Worm (Caenorhabditis elegans) whole organism, L1 larva: ENCODE results near the gene T15H9.5.

ENCODE experiments used
- C16A3.4 ChIP-seq: fragments of 150-350 bp; optimal IDR thresholded peaks from 2 replicates; lab custom pipeline; 2014; ENCODE audit warnings: missing biosample characterization, missing genetic modification characterization
- F16B12.6 ChIP-seq: fragments of 150-350 bp; optimal IDR thresholded peaks from 2 replicates; lab custom pipeline; 2014; ENCODE audit warnings: missing biosample characterization, missing genetic modification characterization
- Y116A8C.19 ChIP-seq: sonication (generic microtip); optimal IDR thresholded peaks from 2 replicates; lab custom pipeline; 2016; ENCODE audit warnings: missing compliant biosample characterization, missing genetic modification characterization, borderline replicate concordance
- aha-1 ChIP-seq: fragments of 150-350 bp; optimal IDR thresholded peaks from 2 replicates; lab custom pipeline; 2014; ENCODE audit warnings: missing biosample characterization, missing genetic modification characterization
- ama-1 ChIP-seq: fragments of 150-350 bp; optimal IDR thresholded peaks from 2 replicates; lab custom pipeline; 2014
- blmp-1 ChIP-seq: fragments of 150-350 bp; optimal IDR thresholded peaks from 2 replicates; lab custom pipeline; 2014; ENCODE audit warnings: missing biosample characterization, missing genetic modification characterization
- ceh-8 ChIP-seq: fragments of 200-800 bp; sonication (Bioruptor generic); optimal IDR thresholded peaks from 2 replicates; lab custom pipeline; 2018; ENCODE audit warnings: mild to moderate bottlenecking, missing genetic modification characterization, moderate library complexity, missing compliant biosample characterization
- ceh-82 ChIP-seq, 3 experiments: fragments of 150-350 bp in 1 of 3; sonication (generic microtip) in 2 of 3; optimal IDR thresholded peaks; 2 replicates each; lab custom pipeline; 2014 to 2017; ENCODE audit warnings: missing biosample characterization in 3 of 3, missing genetic modification characterization in 3 of 3
- ceh-90 ChIP-seq: sonication (generic microtip); optimal IDR thresholded peaks from 2 replicates; lab custom pipeline; 2016; ENCODE audit warnings: missing genetic modification characterization, missing compliant biosample characterization
- ces-1 ChIP-seq: fragments of 150-350 bp; optimal IDR thresholded peaks from 2 replicates; lab custom pipeline; 2014; ENCODE audit warnings: missing biosample characterization, missing genetic modification reagents, missing genetic modification characterization
- dpl-1 ChIP-seq, 3 experiments: fragments of 150-350 bp in 2 of 3; sonication (generic microtip) in 1 of 3; optimal IDR thresholded peaks; 2 replicates each; lab custom pipeline; 2014 to 2017; ENCODE audit warnings: missing biosample characterization in 3 of 3, missing genetic modification characterization in 3 of 3, missing genetic modification reagents in 3 of 3
- dsc-1 ChIP-seq: sonication (generic microtip); optimal IDR thresholded peaks from 2 replicates; lab custom pipeline; 2016; ENCODE audit warnings: mild to moderate bottlenecking, missing genetic modification characterization, missing compliant biosample characterization
- efl-1 ChIP-seq, 4 experiments: fragments of 150-350 bp; optimal IDR thresholded peaks in 3 of 4; peaks in 1 of 4; 1 replicate in 1 of 4; 2 replicates in 3 of 4; lab custom pipeline; 2014; ENCODE audit warnings: missing biosample characterization in 2 of 4, missing genetic modification characterization in 2 of 4, missing genetic modification reagents in 2 of 4
- efl-3 ChIP-seq: fragments of 200-800 bp; sonication (Bioruptor generic); optimal IDR thresholded peaks from 2 replicates; lab custom pipeline; 2018; ENCODE audit warnings: mild to moderate bottlenecking, missing genetic modification characterization, missing compliant biosample characterization
- egl-13 ChIP-seq: sonication (generic microtip); optimal IDR thresholded peaks from 2 replicates; lab custom pipeline; 2016; ENCODE audit warnings: missing genotype, missing genetic modification reagents, missing genetic modification characterization, missing compliant biosample characterization
- elt-2 ChIP-seq: sonication (generic microtip); optimal IDR thresholded peaks from 2 replicates; lab custom pipeline; 2016; ENCODE audit warnings: missing genetic modification characterization, mild to moderate bottlenecking, inconsistent platforms, missing compliant biosample characterization, missing genetic modification reagents
- elt-3 ChIP-seq, 6 experiments: fragments of 150-350 bp in 1 of 6; sonication (generic microtip); optimal IDR thresholded peaks; 2 replicates each; lab custom pipeline; 2017 to 2018; ENCODE audit warnings: missing biosample characterization in 6 of 6, missing genetic modification characterization in 6 of 6, inconsistent platforms in 1 of 6
- ets-5 ChIP-seq: fragments of 200-800 bp; sonication (Bioruptor generic); IDR thresholded peaks from 2 replicates; pipeline ENCODE4 v1.3.6; 2022; ENCODE audit warnings: missing genetic modification characterization, missing compliant biosample characterization
- fkh-10 ChIP-seq: sonication (generic microtip); optimal IDR thresholded peaks from 2 replicates; lab custom pipeline; 2017; ENCODE audit warnings: missing biosample characterization, missing genetic modification reagents, missing genetic modification characterization
- grh-1 ChIP-seq: fragments of 200-800 bp; sonication (Bioruptor generic); IDR thresholded peaks from 2 replicates; pipeline ENCODE4 v1.3.6; 2022; ENCODE audit warnings: missing genetic modification reagents, missing genetic modification characterization, missing compliant biosample characterization
- irx-1 ChIP-seq: sonication (generic microtip); optimal IDR thresholded peaks from 2 replicates; lab custom pipeline; 2016; ENCODE audit warnings: missing genetic modification characterization, missing compliant biosample characterization
- isw-1 ChIP-seq: fragments of 200-800 bp; sonication (Bioruptor generic); IDR thresholded peaks from 2 replicates; pipeline ENCODE4 v1.3.6; 2022; ENCODE audit warnings: missing genetic modification characterization, missing compliant biosample characterization
- lin-14 ChIP-seq: fragments of 200-800 bp; sonication (Bioruptor generic); optimal IDR thresholded peaks from 2 replicates; lab custom pipeline; 2018; ENCODE audit warnings: mild to moderate bottlenecking, missing genetic modification characterization, moderate library complexity, missing compliant biosample characterization
- lin-15B ChIP-seq: fragments of 150-350 bp; sonication (generic microtip); optimal IDR thresholded peaks from 3 replicates; lab custom pipeline; 2014; ENCODE audit warnings: missing biosample characterization, missing genetic modification characterization
- lin-35 ChIP-seq, 2 experiments: fragments of 150-350 bp; optimal IDR thresholded peaks; 2 replicates each; lab custom pipeline; 2014; ENCODE audit warnings: missing biosample characterization in 2 of 2, missing genetic modification characterization in 2 of 2, missing genetic modification reagents in 2 of 2
- lir-3 ChIP-seq: sonication (generic microtip); optimal IDR thresholded peaks from 2 replicates; lab custom pipeline; 2016; ENCODE audit warnings: mild to moderate bottlenecking, missing genetic modification characterization, moderate library complexity, missing compliant biosample characterization; ENCODE audit not compliant: poor library complexity
- lsy-2 ChIP-seq, 2 experiments: fragments of 150-350 bp; optimal IDR thresholded peaks; 2 replicates each; lab custom pipeline; 2014; ENCODE audit warnings: missing biosample characterization in 2 of 2, missing genetic modification characterization in 2 of 2
- mab-9 ChIP-seq: fragments of 200-800 bp; sonication (Bioruptor generic); IDR thresholded peaks from 2 replicates; pipeline ENCODE4 v1.3.6; 2022; ENCODE audit warnings: missing genetic modification reagents, missing genetic modification characterization, missing compliant biosample characterization
- nhr-11 ChIP-seq: fragments of 150-350 bp; optimal IDR thresholded peaks from 2 replicates; lab custom pipeline; 2014; ENCODE audit warnings: missing biosample characterization, missing genetic modification characterization
- nhr-19 ChIP-seq: fragments of 200-800 bp; sonication (Bioruptor generic); conservative IDR thresholded peaks from 2 replicates; pipeline ENCODE4 v1.3.6; 2022; ENCODE audit warnings: missing genetic modification characterization, missing compliant biosample characterization
- nhr-20 ChIP-seq: sonication (generic microtip); optimal IDR thresholded peaks from 2 replicates; lab custom pipeline; 2016; ENCODE audit warnings: mild to moderate bottlenecking, missing genetic modification characterization, missing compliant biosample characterization
- nhr-28 ChIP-seq: fragments of 150-350 bp; optimal IDR thresholded peaks from 2 replicates; lab custom pipeline; 2014; ENCODE audit warnings: missing biosample characterization, missing genetic modification characterization
- nhr-47 ChIP-seq: sonication (generic microtip); optimal IDR thresholded peaks from 2 replicates; lab custom pipeline; 2016; ENCODE audit warnings: mild to moderate bottlenecking, missing genetic modification characterization, moderate library complexity, missing compliant biosample characterization
- nhr-71 ChIP-seq: sonication (generic microtip); optimal IDR thresholded peaks from 2 replicates; lab custom pipeline; 2016; ENCODE audit warnings: mild to moderate bottlenecking, missing genetic modification characterization, moderate library complexity, missing compliant biosample characterization
- nhr-76 ChIP-seq: sonication (generic microtip); optimal IDR thresholded peaks from 2 replicates; lab custom pipeline; 2017; ENCODE audit warnings: missing biosample characterization, missing genetic modification characterization
- nhr-85 ChIP-seq: sonication (generic microtip); peaks from one replicate; lab custom pipeline; 2016; ENCODE audit warnings: missing genetic modification characterization, inconsistent platforms, missing compliant biosample characterization
- pag-3 ChIP-seq: sonication (generic microtip); optimal IDR thresholded peaks from 2 replicates; lab custom pipeline; 2017; ENCODE audit warnings: missing genetic modification characterization, mild to moderate bottlenecking, missing compliant biosample characterization, antibody characterized with exemption, borderline replicate concordance; ENCODE audit not compliant: insufficient read depth
- pax-3 ChIP-seq: fragments of 200-800 bp; sonication (Bioruptor generic); optimal IDR thresholded peaks from 2 replicates; lab custom pipeline; 2018; ENCODE audit warnings: mild to moderate bottlenecking, missing genetic modification characterization, moderate library complexity, missing compliant biosample characterization
- skn-1 ChIP-seq: fragments of 150-350 bp; optimal IDR thresholded peaks from 2 replicates; lab custom pipeline; 2014; ENCODE audit warnings: missing biosample characterization, missing genetic modification characterization
- snpc-4 ChIP-seq: fragments of 150-350 bp; optimal IDR thresholded peaks from 2 replicates; lab custom pipeline; 2014; ENCODE audit warnings: missing biosample characterization, missing genetic modification characterization
- sox-4 ChIP-seq: sonication (generic microtip); optimal IDR thresholded peaks from 2 replicates; lab custom pipeline; 2016; ENCODE audit warnings: missing genetic modification characterization, missing compliant biosample characterization
- sptf-1 ChIP-seq: fragments of 150-350 bp; optimal IDR thresholded peaks from 2 replicates; lab custom pipeline; 2014; ENCODE audit warnings: missing biosample characterization, missing genetic modification characterization
- unc-86 ChIP-seq: sonication (generic microtip); optimal IDR thresholded peaks from 2 replicates; lab custom pipeline; 2016; ENCODE audit warnings: missing genetic modification characterization, missing compliant biosample characterization
- unc-98 ChIP-seq: fragments of 200-800 bp; sonication (Bioruptor generic); IDR thresholded peaks from 2 replicates; pipeline ENCODE4 v1.3.6; 2022; ENCODE audit warnings: missing genetic modification characterization, missing compliant biosample characterization
- vab-15 ChIP-seq: sonication (generic microtip); optimal IDR thresholded peaks from 2 replicates; lab custom pipeline; 2017; ENCODE audit warnings: missing genotype, mild to moderate bottlenecking, missing genetic modification characterization, missing compliant biosample characterization
- xbp-1 ChIP-seq: sonication (generic microtip); optimal IDR thresholded peaks from 2 replicates; lab custom pipeline; 2016; ENCODE audit warnings: missing genetic modification characterization, missing compliant biosample characterization
- zag-1 ChIP-seq: fragments of 150-350 bp; optimal IDR thresholded peaks from 2 replicates; lab custom pipeline; 2014; ENCODE audit warnings: missing biosample characterization, missing genetic modification characterization
- zip-4 ChIP-seq: fragments of 200-800 bp; sonication (Bioruptor generic); optimal IDR thresholded peaks from 2 replicates; lab custom pipeline; 2018; ENCODE audit warnings: mild to moderate bottlenecking, missing genetic modification characterization, moderate library complexity, missing compliant biosample characterization
- ztf-11 ChIP-seq, 2 experiments: sonication (generic microtip); optimal IDR thresholded peaks; 2 replicates each; lab custom pipeline; 2016 to 2017; ENCODE audit warnings: missing genetic modification characterization in 2 of 2, missing biosample characterization in 1 of 2, missing compliant biosample characterization in 1 of 2
- ztf-4 ChIP-seq: fragments of 150-350 bp; optimal IDR thresholded peaks from 2 replicates; lab custom pipeline; 2014; ENCODE audit warnings: missing biosample characterization, missing genetic modification characterization

The T15H9.5 gene

ce11 chrII:9603419-9603818 is 7.8 kb downstream of the T15H9.5 start (continued):
- TF ChIP-seq dpl-1 (GFP tag; optimal IDR thresholded peaks at IDR 0.05; lab: Kevin White, UChicago) (peak; percentile 71 to 79 (median 75)), pax-3 (tag; lab: Kevin White, UChicago) (peak; percentile 85), irx-1 (tag; lab: Kevin White, UChicago) (peak; percentile 93), ets-5 (GFP tag; lab: Robert Waterston, UW) (no peak), elt-2 (tag; lab: Kevin White, UChicago) (peak; percentile 84), ceh-82 (tag; optimal IDR thresholded peaks at IDR 0.05; lab: Kevin White, UChicago) (peak; percentile 68 to 91 (median 88)), ztf-11 (tag; optimal IDR thresholded peaks at IDR 0.05; lab: Kevin White, UChicago) (no peak)

ce11 chrII:9602566-9602965 is 8.7 kb downstream of the T15H9.5 start:
- TF ChIP-seq lin-35 (GFP tag; optimal IDR thresholded peaks at IDR 0.05; lab: Kevin White, UChicago): no peak
- no peak for TF ChIP-seq sox-4 (tag; lab: Kevin White, UChicago)
- TF ChIP-seq elt-2 (tag; lab: Kevin White, UChicago): no peak
- TF ChIP-seq nhr-47 (tag; lab: Kevin White, UChicago): no peak
- TF ChIP-seq sptf-1 (tag; lab: Kevin White, UChicago): no peak
- TF ChIP-seq nhr-20 (tag; lab: Kevin White, UChicago): peak; percentile 55
- no peak for TF ChIP-seq Y116A8C.19
- no peak for TF ChIP-seq isw-1 (GFP tag; lab: Robert Waterston, UW)
- no peak for TF ChIP-seq lin-15B
- no peak for TF ChIP-seq ztf-4
- TF ChIP-seq snpc-4 (tag; lab: Kevin White, UChicago): no peak
- peak; percentile 76 for TF ChIP-seq blmp-1 (tag; lab: Kevin White, UChicago)
- no peak for TF ChIP-seq unc-98 (GFP tag; lab: Robert Waterston, UW)
- TF ChIP-seq C16A3.4: no peak
- TF ChIP-seq ceh-8 (GFP tag; lab: Kevin White, UChicago): no peak
- no peak for TF ChIP-seq ces-1 (GFP tag; lab: Kevin White, UChicago)
- no peak for TF ChIP-seq xbp-1 (tag; lab: Kevin White, UChicago)
- TF ChIP-seq unc-86 (tag; lab: Kevin White, UChicago): no peak
- no peak for TF ChIP-seq nhr-11
- no peak for TF ChIP-seq zag-1 (tag; lab: Kevin White, UChicago)
- TF ChIP-seq ztf-11 (tag; optimal IDR thresholded peaks at IDR 0.05; lab: Kevin White, UChicago): no peak
- no peak for TF ChIP-seq grh-1
- TF ChIP-seq efl-1 (optimal IDR thresholded peaks at IDR 0.05; lab: Kevin White, UChicago): no peak
- TF ChIP-seq efl-1 (GFP tag; optimal IDR thresholded peaks at IDR 0.05 in 1 of 2; lab: Kevin White, UChicago): peak in 1 of 2 experiments; percentile 50
- no peak for TF ChIP-seq zip-4 (GFP tag; lab: Kevin White, UChicago)
- peak; percentile 45 for TF ChIP-seq nhr-71
- TF ChIP-seq ceh-90 (tag; lab: Kevin White, UChicago): no peak
- TF ChIP-seq nhr-85 (tag; lab: Kevin White, UChicago): peak; percentile 70
- peak; percentile 5 for TF ChIP-seq lin-14 (GFP tag; lab: Kevin White, UChicago)
- TF ChIP-seq mab-9 (GFP tag; lab: Robert Waterston, UW): no peak
- TF ChIP-seq ama-1 (lab: Kevin White, UChicago): no peak
- TF ChIP-seq efl-3 (GFP tag; lab: Kevin White, UChicago): no peak
- no peak for TF ChIP-seq elt-3 (tag; optimal IDR thresholded peaks at IDR 0.05; lab: Kevin White, UChicago)
- TF ChIP-seq egl-13 (tag; lab: Kevin White, UChicago): no peak
- no peak for TF ChIP-seq ceh-82 (tag; optimal IDR thresholded peaks at IDR 0.05; lab: Kevin White, UChicago)
- TF ChIP-seq nhr-19 (GFP tag; lab: Robert Waterston, UW): peak; percentile 56
- TF ChIP-seq lir-3: no peak
- no peak for TF ChIP-seq dsc-1 (tag; lab: Kevin White, UChicago)
- TF ChIP-seq nhr-76 (tag; lab: Kevin White, UChicago): no peak
- TF ChIP-seq pag-3: no peak
- no peak for TF ChIP-seq F16B12.6 (tag; lab: Kevin White, UChicago)
- no peak for TF ChIP-seq fkh-10 (GFP tag; lab: Kevin White, UChicago)
- no peak for TF ChIP-seq aha-1 (tag; lab: Kevin White, UChicago)
- TF ChIP-seq lsy-2 (tag; optimal IDR thresholded peaks at IDR 0.05; lab: Kevin White, UChicago): no peak
- TF ChIP-seq nhr-28 (tag; lab: Kevin White, UChicago): no peak
- TF ChIP-seq skn-1 (tag; lab: Kevin White, UChicago): no peak
- no peak for TF ChIP-seq pax-3 (tag; lab: Kevin White, UChicago)
- no peak for TF ChIP-seq vab-15 (tag; lab: Kevin White, UChicago)
